Fruit fly (Drosophila melanogaster) whole organism: ENCODE data around the gene CG12289.

Experiments
- CG8478 ChIP-seq: fragments of >200 bp; optimal IDR thresholded peaks from 2 replicates; lab custom pipeline; 2018; ENCODE audit warnings: inconsistent platforms
- Dll ChIP-seq: fragments of >200 bp; optimal IDR thresholded peaks from 2 replicates; lab custom pipeline; 2017
- EcR ChIP-seq, 2 experiments: fragments of >200 bp; optimal IDR thresholded peaks; 2 replicates each; lab custom pipeline; 2017; ENCODE audit warnings: missing biosample characterization in 2 of 2, missing genetic modification characterization in 2 of 2, missing genetic modification reagents in 2 of 2
- pan ChIP-seq: fragments of >200 bp; optimal IDR thresholded peaks from 2 replicates; lab custom pipeline; 2017
- psq ChIP-seq: fragments of >200 bp; optimal IDR thresholded peaks from 2 replicates; lab custom pipeline; 2017
- usp ChIP-seq: fragments of >200 bp; optimal IDR thresholded peaks from 2 replicates; lab custom pipeline; 2017; ENCODE audit warnings: missing biosample characterization, missing genetic modification characterization, mixed read lengths

The CG12289 gene

DNA sequence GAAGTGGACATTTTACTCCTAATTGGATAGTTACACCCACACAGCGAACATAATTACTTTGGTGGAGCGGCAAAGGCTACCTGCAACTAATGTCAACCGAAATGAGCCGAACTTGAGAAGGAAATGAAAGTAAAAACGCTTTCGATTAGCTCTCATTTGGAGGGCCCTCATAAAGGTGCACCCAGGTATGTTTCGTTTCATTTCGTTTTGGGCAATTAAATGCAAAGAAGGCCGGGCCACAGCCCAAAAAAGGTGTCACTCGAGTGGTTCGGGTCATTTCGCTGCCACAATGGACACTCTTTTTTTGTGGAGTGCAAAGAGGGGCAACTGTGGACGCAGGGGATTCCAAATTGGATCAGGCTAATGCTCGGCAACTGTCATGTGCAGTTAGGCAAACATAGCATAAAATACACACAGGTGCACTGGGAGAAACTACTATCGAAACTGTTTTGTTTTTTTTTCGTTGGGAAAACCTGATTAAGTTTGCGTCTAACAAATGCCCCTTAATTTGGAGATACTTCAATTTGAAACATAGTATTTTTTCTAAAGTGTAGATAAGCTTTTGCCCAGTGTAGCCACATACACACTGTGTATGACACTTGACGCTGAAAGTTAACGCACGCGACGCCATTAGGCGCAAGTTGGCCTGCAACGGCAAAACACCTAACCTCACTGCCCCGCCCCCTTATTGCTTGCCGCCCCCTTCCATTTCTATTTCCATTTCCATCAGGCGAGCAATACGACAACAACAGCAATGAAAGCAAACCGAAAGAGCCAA is 41.6 kb downstream of the CG12289 start:
- TF ChIP-seq pan (lab: Kevin White, UChicago), result no peak
- no peak for TF ChIP-seq psq (lab: Kevin White, UChicago)
- TF ChIP-seq Dll (lab: Kevin White, UChicago), result no peak
- TF ChIP-seq CG8478 (lab: Kevin White, UChicago), result no peak
- TF ChIP-seq usp (GFP tag; lab: Kevin White, UChicago), result no peak

- no peak for TF ChIP-seq EcR (GFP tag; optimal IDR thresholded peaks at IDR 0.05; lab: Kevin White, UChicago)
- no peak for TF ChIP-seq Dll (lab: Kevin White, UChicago)
- TF ChIP-seq pan (lab: Kevin White, UChicago), result no peak
- TF ChIP-seq psq (lab: Kevin White, UChicago), result no peak
- no peak for TF ChIP-seq CG8478 (lab: Kevin White, UChicago)
- no peak for TF ChIP-seq usp (GFP tag; lab: Kevin White, UChicago)
These were observed 42.9 kb downstream of the CG12289 start for dm6 chr3L:11415382-11415781.

dm6 chr3L:11414453-11414852 is 43.8 kb downstream of the CG12289 start:
- TF ChIP-seq usp (GFP tag; lab: Kevin White, UChicago), result no peak
- no peak for TF ChIP-seq pan (lab: Kevin White, UChicago)
- TF ChIP-seq EcR (GFP tag; optimal IDR thresholded peaks at IDR 0.05; lab: Kevin White, UChicago), result no peak
- TF ChIP-seq CG8478 (lab: Kevin White, UChicago), result no peak
- TF ChIP-seq Dll (lab: Kevin White, UChicago), result no peak
- no peak for TF ChIP-seq psq (lab: Kevin White, UChicago)

DNA sequence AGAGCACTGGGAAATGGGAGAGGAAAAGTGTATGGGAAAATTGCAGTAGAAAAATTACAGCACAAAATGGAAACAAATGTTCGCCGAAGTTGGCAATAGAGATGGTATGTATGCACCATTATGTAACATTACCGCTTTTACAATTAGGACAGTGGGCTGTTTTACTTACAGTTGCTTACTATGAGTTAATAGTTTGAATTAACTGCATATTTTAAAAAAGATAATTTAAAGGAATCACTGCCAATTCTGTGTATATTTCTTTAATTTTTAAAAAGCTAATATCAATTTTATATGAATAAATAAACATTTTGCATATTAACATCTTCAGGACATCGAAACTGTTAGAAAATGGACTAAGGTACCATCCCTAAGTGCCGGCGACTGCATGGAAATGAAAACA is 44.6 kb downstream of the CG12289 start:
- TF ChIP-seq pan (lab: Kevin White, UChicago) (no peak), psq (lab: Kevin White, UChicago) (no peak), CG8478 (lab: Kevin White, UChicago) (no peak), usp (GFP tag; lab: Kevin White, UChicago) (no peak), Dll (lab: Kevin White, UChicago) (no peak), EcR (GFP tag; optimal IDR thresholded peaks at IDR 0.05; lab: Kevin White, UChicago) (no peak)

- TF ChIP-seq EcR (GFP tag; optimal IDR thresholded peaks at IDR 0.05; lab: Kevin White, UChicago) (no peak), pan (lab: Kevin White, UChicago) (no peak), psq (lab: Kevin White, UChicago) (no peak)
These were observed 47.8 kb downstream of the CG12289 start for dm6 chr3L:11410505-11410904.

DNA sequence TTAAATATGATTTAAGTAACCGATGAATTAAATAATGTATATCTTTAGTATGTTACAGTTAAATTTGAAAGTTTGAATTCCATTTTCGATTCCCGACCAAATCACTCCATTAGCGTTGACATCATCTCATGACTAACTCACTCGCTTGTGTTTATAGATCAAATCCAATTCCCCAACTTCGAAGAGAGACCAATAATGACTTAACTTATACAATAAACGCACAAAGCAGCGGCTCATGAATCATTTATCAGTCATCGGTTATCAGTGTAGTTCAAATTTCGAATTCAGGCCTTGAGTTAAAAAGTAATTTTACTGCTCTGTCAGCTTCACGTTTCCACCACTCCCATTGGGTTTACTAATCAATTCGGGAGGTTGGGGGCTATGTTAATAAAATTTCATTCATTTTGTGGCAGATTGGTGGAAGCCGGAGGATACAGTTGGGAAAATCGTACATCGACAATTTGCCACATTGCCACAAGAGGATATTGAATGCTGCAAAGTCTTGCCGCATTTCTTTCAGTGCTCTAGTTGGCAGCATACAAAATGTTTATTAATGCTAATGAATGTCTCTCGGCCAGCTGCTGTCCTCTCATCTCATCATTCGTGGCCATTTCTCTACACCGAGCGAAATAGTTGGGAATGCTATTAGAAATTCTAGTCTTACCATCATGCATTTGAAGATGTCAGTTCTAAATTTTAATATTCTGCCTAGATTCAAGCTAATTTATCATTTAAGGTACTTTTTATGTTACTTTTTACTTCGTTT is 49.8 kb downstream of the CG12289 start:
- TF ChIP-seq psq (lab: Kevin White, UChicago) (no peak), pan (lab: Kevin White, UChicago) (no peak)

dm6 chr3L:11407202-11407829 is 51.0 kb downstream of the CG12289 start:
- TF ChIP-seq CG8478 (lab: Kevin White, UChicago) (no peak), EcR (GFP tag; optimal IDR thresholded peaks at IDR 0.05; lab: Kevin White, UChicago) (no peak), psq (lab: Kevin White, UChicago) (no peak), Dll (lab: Kevin White, UChicago) (no peak), pan (lab: Kevin White, UChicago) (no peak), usp (GFP tag; lab: Kevin White, UChicago) (no peak)
